Fruit fly (Drosophila melanogaster): ENCODE data around the gene DhpD.

dm6 chr3R:4242209-4242887 lies 13.3 kb upstream of the DhpD start, which contains the start of gene CG14642:
- TF ChIP-seq dac (GFP tag; optimal IDR thresholded peaks at IDR 0.05) (no peak), CG4318 (GFP tag; optimal IDR thresholded peaks at IDR 0.05) (no peak), CG11294 (GFP tag; IDR thresholded peaks at IDR 0.05) (no peak)

Data from whole organism, prepupa.